Worm (Caenorhabditis elegans): ENCODE results near the gene nspb-1.

The nspb-1 gene

DNA sequence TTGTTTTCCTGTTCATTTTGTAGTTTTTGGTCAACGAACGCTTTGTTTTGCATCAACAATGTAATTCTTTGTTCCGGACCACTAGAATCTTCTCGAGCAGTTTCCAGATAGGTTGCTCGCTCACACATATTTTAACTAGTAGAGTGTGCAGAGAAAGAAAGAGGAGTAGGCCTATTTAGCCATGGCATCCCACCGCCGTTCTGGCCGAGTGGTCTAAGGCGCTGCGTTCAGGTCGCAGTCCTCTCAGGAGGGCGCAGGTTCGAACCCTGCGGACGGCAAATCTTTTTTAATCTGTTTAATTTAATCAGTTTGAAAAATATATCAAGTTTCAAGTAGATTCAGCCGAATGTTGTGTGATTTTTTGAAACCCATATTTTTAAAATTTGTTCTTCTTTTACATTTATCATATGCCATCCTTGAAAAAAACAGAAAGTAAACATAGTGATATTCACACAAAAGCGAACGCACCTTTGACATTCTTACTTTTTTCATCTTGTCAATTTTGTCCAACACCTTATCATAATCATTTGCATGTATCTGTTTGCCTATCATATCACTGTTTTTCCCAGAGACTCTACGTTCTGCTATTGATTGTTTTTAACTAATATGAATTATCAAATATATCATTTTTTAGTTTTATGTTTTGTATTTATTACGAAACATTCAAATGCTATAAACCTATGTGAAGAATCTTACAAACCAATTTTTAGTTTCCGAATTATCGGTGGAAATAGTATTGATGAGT, 34.1 kb downstream of the nspb-1 start, which contains the start of gene try-3 (continued):
- TF ChIP-seq attf-4 (tag; optimal IDR thresholded peaks at IDR 0.05) (no peak), Y75B8A.6 (GFP tag; IDR thresholded peaks at IDR 0.05) (peak; percentile 71; the same call in 1 of the 2 replicates), lim-7 (GFP tag; IDR thresholded peaks at IDR 0.05) (peak; percentile 97), gei-8 (GFP tag; optimal IDR thresholded peaks at IDR 0.05) (peak; percentile 73), dmd-6 (GFP tag; IDR thresholded peaks at IDR 0.05) (peak; percentile 66), dmd-8 (GFP tag; IDR thresholded peaks at IDR 0.05) (peak; percentile 73; the same call in 1 of the 2 replicates), F37D6.2 (tag; optimal IDR thresholded peaks at IDR 0.05) (peak; percentile 22), dve-1 (tag; optimal IDR thresholded peaks at IDR 0.05; ENCODE audit: insufficient read depth) (peak; percentile 27), F49E8.2 (tag; optimal IDR thresholded peaks at IDR 0.05; ENCODE audit: borderline replicate concordance) (peak; percentile 57), nhr-6 (tag; optimal IDR thresholded peaks at IDR 0.05) (no peak), saeg-2 (GFP tag; IDR thresholded peaks at IDR 0.05) (no peak), mxl-3 (GFP tag; optimal IDR thresholded peaks at IDR 0.05) (peak; percentile 49), spr-3 (GFP tag; optimal IDR thresholded peaks at IDR 0.05) (peak; percentile 0), rbr-2 (tag; optimal IDR thresholded peaks at IDR 0.05) (peak; percentile 66), ctbp-1 (GFP tag; IDR thresholded peaks at IDR 0.05) (peak; percentile 91), ceh-62 (tag; optimal IDR thresholded peaks at IDR 0.05) (no peak), ZK337.2 (GFP tag; IDR thresholded peaks at IDR 0.05) (0 out of 2 replicates have a peak, but pooled peaks have one; percentile 14), ceh-20 (GFP tag; IDR thresholded peaks at IDR 0.05) (peak; percentile 60; the same call in 1 of the 2 replicates), nhr-77 (tag; optimal IDR thresholded peaks at IDR 0.05) (peak; percentile 52), T26A8.4 (GFP tag; IDR thresholded peaks at IDR 0.05) (peak; percentile 66), F26F4.8 (GFP tag; conservative IDR thresholded peaks at IDR 0.05) (peak; percentile 76), aha-1 (tag) (peak; percentile 58), lsy-2 (tag; optimal IDR thresholded peaks at IDR 0.05) (peak in 1 of 2 experiments; percentile 67), hlh-11 (tag; optimal IDR thresholded peaks at IDR 0.05) (peak; percentile 72), mes-2 (tag; optimal IDR thresholded peaks at IDR 0.05; ENCODE audit: poor library complexity, severe bottlenecking) (peak; percentile 85), unc-39 (tag; optimal IDR thresholded peaks at IDR 0.05) (no peak), zfp-2 (tag; optimal IDR thresholded peaks at IDR 0.05) (peak; percentile 10), hlh-30 (tag; optimal IDR thresholded peaks at IDR 0.05; ENCODE audit: insufficient read depth) (peak; percentile 68), dmd-9 (GFP tag; IDR thresholded peaks at IDR 0.05) (peak; percentile 64; the same call in 1 of the 2 replicates), ceh-44 (GFP tag; IDR thresholded peaks at IDR 0.05) (peak; percentile 91; the same call in 1 of the 2 replicates), madf-9 (GFP tag; conservative IDR thresholded peaks at IDR 0.05) (peak; percentile 80), mep-1 (tag; optimal IDR thresholded peaks at IDR 0.05) (peak; percentile 82), set-16 (GFP tag; IDR thresholded peaks at IDR 0.05) (no peak; the same call in none of the 2 replicates), Y48G9A.11 (GFP tag; IDR thresholded peaks at IDR 0.05) (peak; percentile 76), sdz-12 (GFP tag; optimal IDR thresholded peaks at IDR 0.05) (peak; percentile 57), vab-7 (GFP tag; IDR thresholded peaks at IDR 0.05) (peak; percentile 84), F10B5.3 (tag; optimal IDR thresholded peaks at IDR 0.05) (peak; percentile 17), nhr-42 (GFP tag; IDR thresholded peaks at IDR 0.05) (peak; percentile 71; the same call in 1 of the 2 replicates), jun-1 (tag; optimal IDR thresholded peaks at IDR 0.05) (no peak), daf-16 (GFP tag; optimal IDR thresholded peaks at IDR 0.05) (peak; percentile 0 to 45), daf-16 (tag; optimal IDR thresholded peaks at IDR 0.05) (peak; percentile 79), nhr-28 (tag; optimal IDR thresholded peaks at IDR 0.05) (peak; percentile 52)

All from whole organism, L4 larva.